Fruit fly (Drosophila melanogaster) whole organism, embryonic: Measurements from ENCODE around the gene sti.

Source experiments
- Ada2b ChIP-seq: fragments of 200-800 bp; sonication (Bioruptor generic); IDR thresholded peaks from 2 replicates; pipeline ENCODE4 v1.3.6; 2022; ENCODE audit warnings: missing biosample characterization, missing genetic modification characterization
- Adf1 ChIP-seq: fragments of 200-800 bp; sonication (Bioruptor generic); IDR thresholded peaks from 2 replicates; pipeline ENCODE4 v1.3.6; 2022; ENCODE audit warnings: missing biosample characterization, missing genetic modification characterization
- BtbVII ChIP-seq: fragments of 200-800 bp; sonication (Bioruptor generic); optimal IDR thresholded peaks from 3 replicates; lab custom pipeline; 2017; ENCODE audit warnings: missing biosample characterization, mild to moderate bottlenecking, missing genetic modification characterization
- CG1024 ChIP-seq: fragments of 200-800 bp; sonication (Bioruptor generic); IDR thresholded peaks from 2 replicates; pipeline ENCODE4 v1.3.6; 2022; ENCODE audit warnings: missing biosample characterization, missing genetic modification characterization
- CG10431 ChIP-seq: fragments of 200-800 bp; sonication (Bioruptor generic); optimal IDR thresholded peaks from 3 replicates; lab custom pipeline; 2018; ENCODE audit warnings: missing biosample characterization, mild to moderate bottlenecking, missing genetic modification characterization
- CG11504 ChIP-seq: fragments of 200-800 bp; sonication (Bioruptor generic); optimal IDR thresholded peaks from 3 replicates; lab custom pipeline; 2019; ENCODE audit warnings: missing biosample characterization, mild to moderate bottlenecking, missing genetic modification characterization, moderate library complexity
- CG12071 ChIP-seq: fragments of 200-800 bp; sonication (Bioruptor generic); optimal IDR thresholded peaks from 3 replicates; lab custom pipeline; 2018; ENCODE audit warnings: missing biosample characterization, mild to moderate bottlenecking, missing genetic modification characterization
- CG12236 ChIP-seq: fragments of 200-800 bp; sonication (Bioruptor generic); optimal IDR thresholded peaks from 2 replicates; lab custom pipeline; 2016; ENCODE audit warnings: missing biosample characterization, missing genetic modification characterization
- CG12299 ChIP-seq: fragments of 200-800 bp; sonication (Bioruptor generic); optimal IDR thresholded peaks from 2 replicates; lab custom pipeline; 2018; ENCODE audit warnings: missing biosample characterization, mild to moderate bottlenecking, missing genetic modification characterization
- CG14014 ChIP-seq: fragments of 200-800 bp; sonication (Bioruptor generic); IDR thresholded peaks from 2 replicates; pipeline ENCODE4 v1.3.6; 2022; ENCODE audit warnings: missing biosample characterization, missing genetic modification characterization
- CG14667 ChIP-seq: fragments of 200-800 bp; sonication (Bioruptor generic); IDR thresholded peaks from 2 replicates; pipeline ENCODE4 v1.3.6; 2022; ENCODE audit warnings: missing biosample characterization, missing genetic modification characterization
- CG15514 ChIP-seq: fragments of 200-800 bp; sonication (Bioruptor generic); optimal IDR thresholded peaks from 3 replicates; lab custom pipeline; 2017; ENCODE audit warnings: missing biosample characterization, missing genetic modification characterization, mild to moderate bottlenecking, moderate library complexity, missing genetic modification reagents
- CG1603 ChIP-seq: fragments of 200-800 bp; sonication (Bioruptor generic); optimal IDR thresholded peaks from 2 replicates; lab custom pipeline; 2019; ENCODE audit warnings: missing biosample characterization, mild to moderate bottlenecking, missing genetic modification characterization, moderate library complexity
- CG16813 ChIP-seq: fragments of 200-800 bp; sonication (Bioruptor generic); IDR thresholded peaks from 3 replicates; pipeline ENCODE4 v1.3.6; 2022; ENCODE audit warnings: missing biosample characterization, missing genetic modification characterization; ENCODE audit not compliant: partially characterized antibody
- CG2199 ChIP-seq: fragments of 200-800 bp; sonication (Bioruptor generic); IDR thresholded peaks from 3 replicates; pipeline ENCODE4 v1.3.6; 2022; ENCODE audit warnings: missing biosample characterization, missing genetic modification characterization
- CG31441 ChIP-seq: fragments of 200-800 bp; sonication (Bioruptor generic); IDR thresholded peaks from 2 replicates; pipeline ENCODE4 v1.3.6; 2022; ENCODE audit warnings: missing biosample characterization, missing genetic modification characterization
- CG32532 ChIP-seq: fragments of 200-800 bp; sonication (Bioruptor generic); IDR thresholded peaks from 2 replicates; pipeline ENCODE4 v1.3.6; 2022; ENCODE audit warnings: missing biosample characterization, missing genetic modification characterization
- CG32767 ChIP-seq: fragments of 200-800 bp; sonication (Bioruptor generic); IDR thresholded peaks from 2 replicates; pipeline ENCODE4 v1.3.6; 2022; ENCODE audit warnings: missing biosample characterization, missing genetic modification characterization
- CG42726 ChIP-seq: fragments of 200-800 bp; sonication (Bioruptor generic); IDR thresholded peaks from 2 replicates; pipeline ENCODE4 v1.3.6; 2022; ENCODE audit warnings: missing biosample characterization, missing genetic modification characterization; ENCODE audit not compliant: partially characterized antibody
- CG6175 ChIP-seq: fragments of 200-800 bp; sonication (Bioruptor generic); IDR thresholded peaks from 3 replicates; pipeline ENCODE4 v1.3.6; 2022; ENCODE audit warnings: missing biosample characterization, missing genetic modification characterization
- CG6254 ChIP-seq: fragments of 200-800 bp; sonication (Bioruptor generic); optimal IDR thresholded peaks from 3 replicates; lab custom pipeline; 2017; ENCODE audit warnings: mild to moderate bottlenecking, missing biosample characterization, missing genetic modification reagents, missing genetic modification characterization
- CG8478 ChIP-seq: fragments of >200 bp; optimal IDR thresholded peaks from 2 replicates; lab custom pipeline; 2018
- CG9437 ChIP-seq: fragments of 200-800 bp; sonication (Bioruptor generic); optimal IDR thresholded peaks from 2 replicates; lab custom pipeline; 2018; ENCODE audit warnings: missing biosample characterization, mild to moderate bottlenecking, missing genetic modification characterization
- Chrac-16 ChIP-seq: fragments of 200-800 bp; sonication (Bioruptor generic); optimal IDR thresholded peaks from 3 replicates; lab custom pipeline; 2016; ENCODE audit warnings: missing biosample characterization, missing genetic modification characterization
- Dad ChIP-seq: fragments of 200-800 bp; sonication (Bioruptor generic); optimal IDR thresholded peaks from 3 replicates; lab custom pipeline; 2016; ENCODE audit warnings: missing biosample characterization, missing genetic modification characterization
- E2f1 ChIP-seq: fragments of 200-800 bp; sonication (Bioruptor generic); IDR thresholded peaks from 2 replicates; pipeline ENCODE4 v1.3.6; 2022; ENCODE audit warnings: missing biosample characterization, missing genetic modification characterization
- H15 ChIP-seq: fragments of 200-800 bp; sonication (Bioruptor generic); IDR thresholded peaks from 3 replicates; pipeline ENCODE4 v1.3.6; 2022; ENCODE audit warnings: missing biosample characterization, missing genetic modification characterization
- HLH3B ChIP-seq: fragments of 200-800 bp; sonication (Bioruptor generic); IDR thresholded peaks from 2 replicates; pipeline ENCODE4 v1.3.6; 2022; ENCODE audit warnings: missing biosample characterization, missing genetic modification characterization
- HLH4C ChIP-seq: fragments of 200-800 bp; sonication (Bioruptor generic); IDR thresholded peaks from 3 replicates; pipeline ENCODE4 v1.3.6; 2022; ENCODE audit warnings: missing biosample characterization, missing genetic modification characterization; ENCODE audit not compliant: partially characterized antibody
- Hmr ChIP-seq: fragments of 200-800 bp; sonication (Bioruptor generic); optimal IDR thresholded peaks from 3 replicates; lab custom pipeline; 2017; ENCODE audit warnings: mild to moderate bottlenecking, missing biosample characterization, missing genetic modification reagents, missing genetic modification characterization
- Max ChIP-seq: fragments of 200-800 bp; sonication (Bioruptor generic); optimal IDR thresholded peaks from 2 replicates; lab custom pipeline; 2016; ENCODE audit warnings: missing biosample characterization, mild to moderate bottlenecking, missing genetic modification characterization
- NfI ChIP-seq: fragments of 200-800 bp; sonication (Bioruptor generic); optimal IDR thresholded peaks from 3 replicates; lab custom pipeline; 2018; ENCODE audit warnings: missing biosample characterization, mild to moderate bottlenecking, missing genetic modification characterization, moderate library complexity
- ato ChIP-seq: fragments of 200-800 bp; sonication (Bioruptor generic); IDR thresholded peaks from 2 replicates; pipeline ENCODE4 v1.3.6; 2022; ENCODE audit warnings: missing biosample characterization, missing genetic modification characterization; ENCODE audit not compliant: partially characterized antibody
- bcd ChIP-seq: fragments of 200-800 bp; sonication (Bioruptor generic); optimal IDR thresholded peaks from 2 replicates; lab custom pipeline; 2017; ENCODE audit warnings: missing biosample characterization, mild to moderate bottlenecking, missing genetic modification characterization
- cg ChIP-seq: fragments of 200-800 bp; sonication (Bioruptor generic); optimal IDR thresholded peaks from 3 replicates; lab custom pipeline; 2019; ENCODE audit warnings: missing biosample characterization, mild to moderate bottlenecking, missing genetic modification characterization, moderate library complexity
- eyg ChIP-seq: fragments of 200-800 bp; sonication (Bioruptor generic); optimal IDR thresholded peaks from 3 replicates; lab custom pipeline; 2016; ENCODE audit warnings: missing biosample characterization, missing genetic modification characterization
- fd102C ChIP-seq: fragments of 200-800 bp; sonication (Bioruptor generic); optimal IDR thresholded peaks from 2 replicates; lab custom pipeline; 2018; ENCODE audit warnings: missing biosample characterization, mild to moderate bottlenecking, missing genetic modification characterization, moderate library complexity
- hb ChIP-seq: fragments of 200-800 bp; sonication (Bioruptor generic); IDR thresholded peaks from 3 replicates; pipeline ENCODE4 v1.3.6; 2022; ENCODE audit warnings: missing biosample characterization, missing genetic modification characterization; ENCODE audit not compliant: partially characterized antibody
- lilli ChIP-seq: fragments of 200-800 bp; sonication (Bioruptor generic); optimal IDR thresholded peaks from 3 replicates; lab custom pipeline; 2016; ENCODE audit warnings: missing biosample characterization, missing genetic modification characterization
- lov ChIP-seq, 2 experiments: fragments of 200-800 bp in 1 of 2; fragments of >200 bp in 1 of 2; sonication (Bioruptor generic) in 1 of 2; IDR thresholded peaks in 1 of 2; optimal IDR thresholded peaks in 1 of 2; 2 replicates in 1 of 2; 3 replicates in 1 of 2; pipeline versions ENCODE4 v1.3.6 to Lab custom; 2017 to 2022; ENCODE audit warnings: missing biosample characterization in 1 of 2, missing genetic modification characterization in 1 of 2
- pan ChIP-seq, 4 experiments: fragments of >200 bp in 3 of 4; fragments of 200-800 bp in 1 of 4; sonication (Bioruptor generic) in 1 of 4; optimal IDR thresholded peaks in 3 of 4; IDR thresholded peaks in 1 of 4; 2 replicates each; pipeline versions ENCODE4 v1.3.6 to Lab custom; 2017 to 2022; ENCODE audit warnings: missing biosample characterization in 2 of 4, missing genetic modification characterization in 2 of 4, mixed read lengths in 1 of 4
- pros ChIP-seq: fragments of 200-800 bp; sonication (Bioruptor generic); optimal IDR thresholded peaks from 3 replicates; lab custom pipeline; 2019; ENCODE audit warnings: missing biosample characterization, mild to moderate bottlenecking, missing genetic modification characterization, moderate library complexity
- row ChIP-seq: fragments of 200-800 bp; sonication (Bioruptor generic); IDR thresholded peaks from 3 replicates; pipeline ENCODE4 v1.3.6; 2022; ENCODE audit warnings: missing biosample characterization, missing genetic modification characterization
- sd ChIP-seq: fragments of 200-800 bp; sonication (Bioruptor generic); optimal IDR thresholded peaks from 3 replicates; lab custom pipeline; 2018; ENCODE audit warnings: missing biosample characterization, mild to moderate bottlenecking, missing genetic modification characterization, moderate library complexity
- slbo ChIP-seq: fragments of 200-800 bp; sonication (Bioruptor generic); IDR thresholded peaks from 2 replicates; pipeline ENCODE4 v1.3.6; 2022; ENCODE audit warnings: missing biosample characterization, missing genetic modification characterization
- sr ChIP-seq: fragments of 200-800 bp; sonication (Bioruptor generic); IDR thresholded peaks from 3 replicates; pipeline ENCODE4 v1.3.6; 2022; ENCODE audit warnings: missing biosample characterization, missing genetic modification characterization
- zen2 ChIP-seq: fragments of 200-800 bp; sonication (Bioruptor generic); IDR thresholded peaks from 3 replicates; pipeline ENCODE4 v1.3.6; 2022; ENCODE audit warnings: missing biosample characterization, missing genetic modification characterization; ENCODE audit not compliant: partially characterized antibody
- zf30C ChIP-seq: fragments of 200-800 bp; sonication (Bioruptor generic); optimal IDR thresholded peaks from 3 replicates; lab custom pipeline; 2018; ENCODE audit warnings: missing biosample characterization, mild to moderate bottlenecking, missing genetic modification characterization

Gene sti

dm6 chr3L:12484948-12485347 lies 29.7 kb downstream of the sti start, which contains the start of gene CG10663 (continued):
- TF ChIP-seq CG31441 (GFP tag; lab: Robert Waterston, UW) (no peak), Dad (GFP tag; lab: Kevin White, UChicago) (peak; percentile 5), CG42726 (GFP tag; lab: Robert Waterston, UW) (0 out of 2 replicates have a peak, but pooled peaks have one; percentile 13), CG32767 (GFP tag; lab: Robert Waterston, UW) (no peak), cg (peak; percentile 14), row (GFP tag; lab: Robert Waterston, UW) (peak; percentile 72), CG6254 (GFP tag; lab: Kevin White, UChicago) (peak; percentile 13), HLH4C (GFP tag; lab: Robert Waterston, UW) (peak; percentile 53; the same call in 2 of the 3 replicates), CG10431 (no peak), CG12071 (GFP tag; lab: Kevin White, UChicago) (peak; percentile 0), zen2 (GFP tag; lab: Robert Waterston, UW) (0 out of 3 replicates have a peak, but pooled peaks have one; percentile 23), CG11504 (tag; lab: Kevin White, UChicago) (peak; percentile 85), eyg (GFP tag; lab: Kevin White, UChicago) (peak; percentile 8), CG6175 (GFP tag; lab: Robert Waterston, UW) (0 out of 3 replicates have a peak, but pooled peaks have one; percentile 15), pros (no peak), CG14014 (peak; percentile 32; the same call in 1 of the 2 replicates), HLH3B (GFP tag; lab: Robert Waterston, UW) (peak; percentile 45), CG1024 (GFP tag; lab: Robert Waterston, UW) (0 out of 2 replicates have a peak, but pooled peaks have one; percentile 16), lilli (GFP tag; lab: Kevin White, UChicago) (peak; percentile 5), NfI (GFP tag; lab: Kevin White, UChicago) (peak; percentile 20), hb (peak; percentile 51; the same call in 1 of the 3 replicates), CG8478 (lab: Kevin White, UChicago) (no peak), lov (optimal IDR thresholded peaks at IDR 0.05; lab: Kevin White, UChicago) (no peak), lov (GFP tag; IDR thresholded peaks at IDR 0.05; lab: Robert Waterston, UW) (no peak), BtbVII (GFP tag; lab: Kevin White, UChicago) (no peak), fd102C (no peak), CG12236 (no peak), CG15514 (GFP tag; lab: Kevin White, UChicago) (peak; percentile 12), zf30C (GFP tag; lab: Kevin White, UChicago) (no peak), Adf1 (GFP tag; lab: Robert Waterston, UW) (peak; percentile 52; the same call in 1 of the 2 replicates), CG9437 (peak; percentile 34), CG2199 (GFP tag; lab: Robert Waterston, UW) (peak; percentile 89), CG16813 (GFP tag; lab: Robert Waterston, UW) (peak; percentile 43; the same call in 1 of the 3 replicates), Hmr (no peak), CG12299 (tag; lab: Kevin White, UChicago) (no peak), Max (GFP tag; lab: Kevin White, UChicago) (peak; percentile 10), CG32532 (peak; percentile 32; the same call in 1 of the 2 replicates), H15 (GFP tag; lab: Robert Waterston, UW) (0 out of 3 replicates have a peak, but pooled peaks have one; percentile 30), CG1603 (tag; lab: Kevin White, UChicago) (peak; percentile 36), bcd (no peak), E2f1 (GFP tag; lab: Robert Waterston, UW) (0 out of 2 replicates have a peak, but pooled peaks have one; percentile 12), Chrac-16 (GFP tag; lab: Kevin White, UChicago) (peak; percentile 6), sd (no peak), pan (optimal IDR thresholded peaks at IDR 0.05; lab: Kevin White, UChicago) (no peak), pan (GFP tag; optimal IDR thresholded peaks at IDR 0.05 in 1 of 2, IDR thresholded peaks at IDR 0.05 in 1 of 2) (peak in 1 of 2 experiments; percentile 32), CG14667 (GFP tag; lab: Robert Waterston, UW) (no peak), Ada2b (GFP tag; lab: Robert Waterston, UW) (peak; percentile 28), slbo (GFP tag; lab: Robert Waterston, UW) (peak; percentile 42), sr (GFP tag; lab: Robert Waterston, UW) (peak; percentile 90; the same call in 2 of the 3 replicates), ato (GFP tag; lab: Robert Waterston, UW) (peak; percentile 45)
